Worm (Caenorhabditis elegans): ENCODE data around the gene mtm-6.

DNA sequence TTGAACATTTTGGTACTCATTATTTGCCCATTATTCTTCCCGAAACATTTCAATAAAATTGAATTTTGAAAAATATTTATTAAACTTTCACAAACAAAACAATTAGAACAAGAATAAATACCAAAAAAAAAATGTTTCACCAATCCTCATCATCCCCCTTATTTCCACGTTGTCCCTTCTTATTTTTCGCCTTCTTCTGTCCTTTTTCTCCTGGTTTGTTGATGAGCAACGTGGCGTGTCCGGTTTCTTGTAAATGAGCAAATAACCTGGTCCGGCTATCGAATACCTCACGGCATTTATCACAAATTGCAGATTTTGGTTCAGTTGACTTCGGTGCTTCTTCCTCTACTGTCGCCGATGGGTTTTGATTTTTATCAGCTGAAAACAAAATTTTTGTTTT, 43.9 kb downstream of the mtm-6 start:
- no peak for TF ChIP-seq zfh-2 (GFP tag; conservative IDR thresholded peaks at IDR 0.05)
- no peak for TF ChIP-seq snpc-4 (GFP tag; optimal IDR thresholded peaks at IDR 0.05)
- no peak for TF ChIP-seq snpc-4 (tag; optimal IDR thresholded peaks at IDR 0.05)
- no peak for TF ChIP-seq ccch-3 (GFP tag; optimal IDR thresholded peaks at IDR 0.05)
- TF ChIP-seq lin-26 (GFP tag; IDR thresholded peaks at IDR 0.05) = no peak
- no peak for TF ChIP-seq attf-5 (GFP tag; optimal IDR thresholded peaks at IDR 0.05)
- no peak for TF ChIP-seq bed-2 (GFP tag; IDR thresholded peaks at IDR 0.05)
- no peak for TF ChIP-seq K11D2.4 (GFP tag; IDR thresholded peaks at IDR 0.05)
- TF ChIP-seq let-607 (tag; optimal IDR thresholded peaks at IDR 0.05) = no peak
- no peak for TF ChIP-seq lsy-27 (tag; optimal IDR thresholded peaks at IDR 0.05; ENCODE audit: borderline replicate concordance, insufficient read depth)
- no peak for TF ChIP-seq F57C9.4 (tag; optimal IDR thresholded peaks at IDR 0.05)
- TF ChIP-seq cebp-2 (GFP tag; IDR thresholded peaks at IDR 0.05) = no peak
- TF ChIP-seq F22D6.2 (tag; optimal IDR thresholded peaks at IDR 0.05) = no peak
- no peak for TF ChIP-seq ama-1 (optimal IDR thresholded peaks at IDR 0.05)
- no peak for TF ChIP-seq ama-1 (GFP tag; optimal IDR thresholded peaks at IDR 0.05)
- TF ChIP-seq dpl-1 (GFP tag; optimal IDR thresholded peaks at IDR 0.05) = no peak
